Fruit fly (Drosophila melanogaster) whole organism, wandering third instar larva: Measurements from ENCODE around the gene CG5326.
A peak's percentile ranks its signal among the peaks of the same experiment; 100 is the strongest.

Experiments used
- Abd-B ChIP-seq: fragments of >200 bp; optimal IDR thresholded peaks from 2 replicates; lab custom pipeline; 2017; ENCODE audit warnings: missing biosample characterization, missing genetic modification characterization
- CG32264 ChIP-seq: fragments of 200-800 bp; sonication (Bioruptor generic); optimal IDR thresholded peaks from 2 replicates; lab custom pipeline; 2016; ENCODE audit warnings: missing biosample characterization, missing genetic modification characterization
- CG9705 ChIP-seq: fragments of 200-800 bp; sonication (Bioruptor generic); optimal IDR thresholded peaks from 2 replicates; lab custom pipeline; 2018; ENCODE audit warnings: missing biosample characterization, mild to moderate bottlenecking, missing genetic modification characterization
- CrebA ChIP-seq: fragments of 200-800 bp; sonication (Bioruptor generic); optimal IDR thresholded peaks from 2 replicates; lab custom pipeline; 2016; ENCODE audit warnings: missing biosample characterization, mild to moderate bottlenecking, missing genetic modification characterization, borderline replicate concordance
- Dfd ChIP-seq: fragments of >200 bp; optimal IDR thresholded peaks from 2 replicates; lab custom pipeline; 2017; ENCODE audit warnings: missing biosample characterization, missing genetic modification characterization
- Dif ChIP-seq: fragments of 200-275, 200-300 bp; sonication (Bioruptor generic); optimal IDR thresholded peaks from 2 replicates; lab custom pipeline; 2018; ENCODE audit warnings: missing biosample characterization, missing genetic modification characterization; ENCODE audit not compliant: partially characterized antibody
- GATAd ChIP-seq: sonication (Bioruptor generic); optimal IDR thresholded peaks from 2 replicates; lab custom pipeline; 2016; ENCODE audit warnings: missing biosample characterization, missing genetic modification characterization
- HLH106 ChIP-seq: fragments of 200-800 bp; optimal IDR thresholded peaks from 3 replicates; lab custom pipeline; 2019; ENCODE audit warnings: missing biosample characterization, mild to moderate bottlenecking, missing genetic modification characterization, moderate library complexity
- Hnf4 ChIP-seq: fragments of 200-800 bp; sonication (Bioruptor generic); optimal IDR thresholded peaks from 2 replicates; lab custom pipeline; 2016; ENCODE audit warnings: missing biosample characterization, mild to moderate bottlenecking, missing genetic modification characterization
- Hr78 ChIP-seq: fragments of >200 bp; optimal IDR thresholded peaks from 2 replicates; lab custom pipeline; 2017; ENCODE audit warnings: missing biosample characterization, missing genetic modification characterization
- Hr83 ChIP-seq: fragments of 200-300 bp; sonication (Bioruptor generic); optimal IDR thresholded peaks from 2 replicates; lab custom pipeline; 2016; ENCODE audit warnings: missing biosample characterization, mild to moderate bottlenecking, missing genetic modification characterization, moderate library complexity; ENCODE audit not compliant: poor library complexity, severe bottlenecking
- Jra ChIP-seq: sonication (Bioruptor generic); optimal IDR thresholded peaks from 2 replicates; lab custom pipeline; 2016; ENCODE audit warnings: missing biosample characterization, missing genetic modification characterization
- Mio ChIP-seq: sonication (Bioruptor generic); optimal IDR thresholded peaks from 2 replicates; lab custom pipeline; 2016; ENCODE audit warnings: missing biosample characterization, missing genetic modification characterization
- Myc ChIP-seq: fragments of >200 bp; optimal IDR thresholded peaks from 2 replicates; lab custom pipeline; 2017
- N ChIP-seq: fragments of >200 bp; optimal IDR thresholded peaks from 2 replicates; lab custom pipeline; 2018; ENCODE audit warnings: missing biosample characterization, missing external identifiers, missing genetic modification characterization
- OdsH ChIP-seq: fragments of 200-800 bp; sonication (Bioruptor generic); optimal IDR thresholded peaks from 2 replicates; lab custom pipeline; 2016; ENCODE audit warnings: missing biosample characterization, mild to moderate bottlenecking, missing genetic modification characterization
- Rel ChIP-seq, 2 experiments: fragments of 200-800 bp; sonication (Bioruptor generic) in 1 of 2; optimal IDR thresholded peaks; 2 replicates in 1 of 2; 3 replicates in 1 of 2; lab custom pipeline; 2016 to 2019; ENCODE audit warnings: mild to moderate bottlenecking in 2 of 2, missing biosample characterization in 2 of 2, missing genetic modification characterization in 2 of 2, moderate library complexity in 1 of 2
- Sp1 ChIP-seq: fragments of 200-800 bp; sonication (Bioruptor generic); optimal IDR thresholded peaks from 3 replicates; lab custom pipeline; 2019; ENCODE audit warnings: missing biosample characterization, mild to moderate bottlenecking, missing genetic modification characterization, moderate library complexity
- Vsx2 ChIP-seq: fragments of 200-300, 225-300 bp; sonication (Bioruptor generic); optimal IDR thresholded peaks from 2 replicates; lab custom pipeline; 2018; ENCODE audit warnings: missing biosample characterization, missing genetic modification characterization; ENCODE audit not compliant: partially characterized antibody
- br ChIP-seq: fragments of 200-800 bp; sonication (Bioruptor generic); optimal IDR thresholded peaks from 2 replicates; lab custom pipeline; 2016; ENCODE audit warnings: missing biosample characterization, missing genetic modification characterization
- brk ChIP-seq: fragments of 200-800 bp; sonication (Bioruptor generic); optimal IDR thresholded peaks from 2 replicates; lab custom pipeline; 2016; ENCODE audit warnings: missing biosample characterization, mild to moderate bottlenecking, missing genetic modification characterization
- dl ChIP-seq, 2 experiments: fragments of 175-275, 200-275 bp in 1 of 2; fragments of 200-275 bp in 1 of 2; sonication (Bioruptor generic); optimal IDR thresholded peaks; lab custom pipeline; 2018; ENCODE audit warnings: mild to moderate bottlenecking in 2 of 2, missing biosample characterization in 2 of 2, missing genetic modification characterization in 2 of 2, moderate library complexity in 2 of 2; ENCODE audit not compliant: partially characterized antibody in 2 of 2, insufficient read depth in 1 of 2
- dmrt93B ChIP-seq: fragments of 200-800 bp; sonication (Bioruptor generic); optimal IDR thresholded peaks from 2 replicates; lab custom pipeline; 2018; ENCODE audit warnings: missing biosample characterization, mild to moderate bottlenecking, missing genetic modification characterization
- dsf ChIP-seq: sonication (Bioruptor generic); optimal IDR thresholded peaks from 2 replicates; lab custom pipeline; 2016; ENCODE audit warnings: missing biosample characterization, missing genetic modification characterization, borderline replicate concordance
- ey ChIP-seq: fragments of 200-800 bp; sonication (Bioruptor generic); optimal IDR thresholded peaks from 2 replicates; lab custom pipeline; 2016; ENCODE audit warnings: missing biosample characterization, missing genetic modification characterization
- foxo ChIP-seq, 2 experiments: fragments of 200-800 bp; sonication (Bioruptor generic); optimal IDR thresholded peaks; 2 replicates in 1 of 2; 3 replicates in 1 of 2; lab custom pipeline; 2016 to 2017; ENCODE audit warnings: missing biosample characterization in 2 of 2, missing genetic modification characterization in 2 of 2
- fru ChIP-seq: fragments of 200-800 bp; sonication (Bioruptor generic); optimal IDR thresholded peaks from 3 replicates; lab custom pipeline; 2016; ENCODE audit warnings: missing biosample characterization, mild to moderate bottlenecking, missing genetic modification characterization
- h ChIP-seq: fragments of 200-800 bp; sonication (Bioruptor generic); optimal IDR thresholded peaks from 3 replicates; lab custom pipeline; 2016; ENCODE audit warnings: missing biosample characterization, mild to moderate bottlenecking, missing genetic modification characterization
- jim ChIP-seq: fragments of 175-275, 200-325 bp; sonication (Bioruptor generic); optimal IDR thresholded peaks from 2 replicates; lab custom pipeline; 2016; ENCODE audit warnings: missing biosample characterization, mild to moderate bottlenecking, missing genetic modification characterization
- pan ChIP-seq: fragments of >200 bp; optimal IDR thresholded peaks from 2 replicates; lab custom pipeline; 2017
- psq ChIP-seq: fragments of 200-800 bp; sonication (Bioruptor generic); optimal IDR thresholded peaks from 3 replicates; lab custom pipeline; 2017; ENCODE audit warnings: missing biosample characterization, mild to moderate bottlenecking, missing genetic modification characterization, moderate library complexity
- rgr ChIP-seq: fragments of 200-800 bp; sonication (Bioruptor generic); optimal IDR thresholded peaks from 3 replicates; lab custom pipeline; 2016; ENCODE audit warnings: missing biosample characterization, mild to moderate bottlenecking, missing genetic modification characterization
- sv ChIP-seq: fragments of 200-800 bp; sonication (Bioruptor generic); optimal IDR thresholded peaks from 3 replicates; lab custom pipeline; 2016; ENCODE audit warnings: missing biosample characterization, missing genetic modification characterization
- tai ChIP-seq: sonication (Bioruptor generic); optimal IDR thresholded peaks from 2 replicates; lab custom pipeline; 2016; ENCODE audit warnings: missing biosample characterization, missing genetic modification characterization
- usp ChIP-seq: fragments of >200 bp; optimal IDR thresholded peaks from 2 replicates; lab custom pipeline; 2017; ENCODE audit warnings: missing biosample characterization, missing genetic modification characterization
- woc ChIP-seq: sonication (Bioruptor generic); optimal IDR thresholded peaks from 2 replicates; lab custom pipeline; 2016; ENCODE audit warnings: missing biosample characterization, mild to moderate bottlenecking, missing genetic modification characterization

The CG5326 gene

dm6 chr3R:22522859-22523258 lies 16.9 kb downstream of the CG5326 start:
- no peak for TF ChIP-seq Dif (GFP tag; lab: Kevin White, UChicago)
- peak; percentile 17 for TF ChIP-seq Vsx2 (GFP tag; lab: Kevin White, UChicago)
- no peak for TF ChIP-seq Rel (GFP tag; optimal IDR thresholded peaks at IDR 0.05; lab: Kevin White, UChicago)
- peak; percentile 44 for TF ChIP-seq Rel (tag; optimal IDR thresholded peaks at IDR 0.05; lab: Kevin White, UChicago)
- TF ChIP-seq dl (GFP tag; optimal IDR thresholded peaks at IDR 0.05; lab: Kevin White, UChicago; ENCODE audit: insufficient read depth in 1 of 2, partially characterized antibody in 2 of 2), result no peak
- TF ChIP-seq Hr83, result peak; percentile 9
- no peak for TF ChIP-seq dsf (GFP tag; lab: Kevin White, UChicago)
- no peak for TF ChIP-seq brk
- TF ChIP-seq h (GFP tag; lab: Kevin White, UChicago), result peak; percentile 13

DNA sequence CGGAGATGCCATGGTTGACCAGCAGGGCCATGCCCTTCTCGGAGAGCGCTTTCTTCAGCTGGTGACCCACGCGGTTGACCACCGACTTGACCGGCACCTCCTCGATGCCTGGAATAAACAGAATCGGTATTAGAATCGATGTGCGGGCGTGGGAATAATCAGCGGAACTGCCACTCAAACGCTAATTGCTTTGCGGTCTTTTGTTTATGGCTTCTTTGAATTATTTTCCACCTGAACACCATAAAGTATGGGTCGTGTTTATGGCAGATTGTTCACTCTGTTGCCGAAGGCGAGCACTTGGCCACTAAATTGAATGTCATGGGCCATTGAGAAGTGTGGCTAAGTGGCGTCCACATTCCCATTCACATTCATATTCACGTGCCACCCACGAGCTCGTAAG lies 17.7 kb downstream of the CG5326 start:
- TF ChIP-seq Vsx2 (GFP tag; lab: Kevin White, UChicago), result no peak
- no peak for TF ChIP-seq Hr78 (GFP tag; lab: Kevin White, UChicago)
- no peak for TF ChIP-seq GATAd (GFP tag; lab: Kevin White, UChicago)
- no peak for TF ChIP-seq Myc (lab: Kevin White, UChicago)
- TF ChIP-seq tai, result no peak
- TF ChIP-seq Dfd, result no peak
- no peak for TF ChIP-seq dmrt93B (GFP tag; lab: Kevin White, UChicago)
- no peak for TF ChIP-seq pan (lab: Kevin White, UChicago)
- TF ChIP-seq Hnf4, result no peak
- no peak for TF ChIP-seq brk
- TF ChIP-seq CG32264, result no peak
- TF ChIP-seq foxo (GFP tag; optimal IDR thresholded peaks at IDR 0.05; lab: Kevin White, UChicago), result no peak
- TF ChIP-seq woc, result no peak
- no peak for TF ChIP-seq Sp1 (GFP tag; lab: Kevin White, UChicago)
- TF ChIP-seq HLH106 (tag; lab: Kevin White, UChicago), result no peak

dm6 chr3R:22520481-22520880 lies 19.2 kb downstream of the CG5326 start:
- no peak for TF ChIP-seq rgr (GFP tag; lab: Kevin White, UChicago)
- TF ChIP-seq psq (GFP tag; lab: Kevin White, UChicago), result no peak
- TF ChIP-seq usp (GFP tag; lab: Kevin White, UChicago), result no peak
- TF ChIP-seq fru (GFP tag; lab: Kevin White, UChicago), result no peak
- TF ChIP-seq woc, result no peak
- no peak for TF ChIP-seq CG32264
- TF ChIP-seq Hr78 (GFP tag; lab: Kevin White, UChicago), result no peak
- TF ChIP-seq br (GFP tag; lab: Kevin White, UChicago), result no peak
- no peak for TF ChIP-seq OdsH (GFP tag; lab: Kevin White, UChicago)

DNA sequence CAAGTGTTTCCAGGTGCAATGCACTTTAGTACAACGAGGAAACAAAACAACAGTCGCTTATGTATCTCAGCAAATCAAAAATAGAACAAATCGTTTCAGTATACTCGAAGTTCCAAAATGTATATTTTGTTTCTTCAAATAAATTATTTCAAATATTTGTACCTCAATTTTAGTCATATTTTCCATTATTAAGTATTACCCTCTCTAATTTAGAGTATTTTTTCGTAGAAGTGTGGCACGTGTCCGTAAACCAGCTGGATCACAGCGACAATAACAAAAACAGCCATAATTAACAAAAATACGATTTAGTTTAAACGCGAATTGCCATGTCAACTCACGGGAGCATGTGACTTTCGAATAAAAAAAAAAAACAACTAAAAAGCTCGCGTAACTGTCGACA lies 21.0 kb downstream of the CG5326 start:
- TF ChIP-seq woc (no peak), Vsx2 (GFP tag; lab: Kevin White, UChicago) (no peak), dmrt93B (GFP tag; lab: Kevin White, UChicago) (no peak), ey (no peak), Hr78 (GFP tag; lab: Kevin White, UChicago) (no peak), psq (GFP tag; lab: Kevin White, UChicago) (no peak)

DNA sequence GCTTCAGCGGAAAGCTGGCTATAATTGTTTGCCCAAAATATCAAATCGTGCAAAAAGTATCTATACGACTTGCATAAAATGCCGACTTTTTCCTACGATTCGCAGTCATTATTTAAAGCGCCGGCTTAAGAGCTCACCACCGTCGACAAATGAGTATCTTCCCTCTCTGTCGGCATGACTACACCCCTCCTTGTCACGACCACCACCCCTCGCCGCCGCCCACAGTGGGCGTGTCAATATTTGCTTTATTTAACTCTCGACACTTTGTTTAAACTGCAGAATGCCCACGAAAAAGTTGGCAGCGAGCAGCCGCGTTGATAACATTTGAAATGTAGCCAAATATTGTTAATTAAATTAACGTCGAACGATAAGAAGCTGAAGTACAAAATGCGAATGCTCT lies 21.4 kb downstream of the CG5326 start:
- TF ChIP-seq brk (no peak), tai (no peak), ey (no peak), Dfd (no peak), HLH106 (tag; lab: Kevin White, UChicago) (no peak), Hr83 (peak; percentile 71), CrebA (GFP tag; lab: Kevin White, UChicago) (no peak), jim (GFP tag; lab: Kevin White, UChicago) (no peak), psq (GFP tag; lab: Kevin White, UChicago) (no peak), fru (GFP tag; lab: Kevin White, UChicago) (peak; percentile 11), rgr (GFP tag; lab: Kevin White, UChicago) (peak; percentile 60), GATAd (GFP tag; lab: Kevin White, UChicago) (peak; percentile 9), sv (GFP tag; lab: Kevin White, UChicago) (no peak), pan (lab: Kevin White, UChicago) (no peak), Hr78 (GFP tag; lab: Kevin White, UChicago) (no peak), woc (no peak), Mio (GFP tag; lab: Kevin White, UChicago) (no peak), dmrt93B (GFP tag; lab: Kevin White, UChicago) (no peak), Sp1 (GFP tag; lab: Kevin White, UChicago) (peak; percentile 53), Abd-B (GFP tag; lab: Kevin White, UChicago) (no peak), foxo (GFP tag; optimal IDR thresholded peaks at IDR 0.05; lab: Kevin White, UChicago) (peak in 1 of 2 experiments; percentile 31), N (GFP tag; lab: Kevin White, UChicago) (no peak), dsf (GFP tag; lab: Kevin White, UChicago) (no peak), usp (GFP tag; lab: Kevin White, UChicago) (no peak), OdsH (GFP tag; lab: Kevin White, UChicago) (peak; percentile 53), br (GFP tag; lab: Kevin White, UChicago) (peak; percentile 60), CG32264 (no peak), Myc (lab: Kevin White, UChicago) (no peak), Jra (GFP tag; lab: Kevin White, UChicago) (no peak), CG9705 (no peak), dl (GFP tag; optimal IDR thresholded peaks at IDR 0.05; lab: Kevin White, UChicago; ENCODE audit: insufficient read depth in 1 of 2, partially characterized antibody in 2 of 2) (no peak), Dif (GFP tag; lab: Kevin White, UChicago) (no peak), Rel (GFP tag; optimal IDR thresholded peaks at IDR 0.05; lab: Kevin White, UChicago) (no peak), Rel (tag; optimal IDR thresholded peaks at IDR 0.05; lab: Kevin White, UChicago) (peak; percentile 17)
